Worm (Caenorhabditis elegans): ENCODE results near the gene nhr-48.

Gene nhr-48

ce11 chrX:15747814-15748213 lies 39.8 kb downstream of the nhr-48 start:
- TF ChIP-seq pha-4 (tag; optimal IDR thresholded peaks at IDR 0.05) (no peak), mls-2 (tag; optimal IDR thresholded peaks at IDR 0.05) (no peak), drap-1 (GFP tag; optimal IDR thresholded peaks at IDR 0.05) (peak; percentile 18)

- TF ChIP-seq unc-39 (tag; optimal IDR thresholded peaks at IDR 0.05): no peak
- TF ChIP-seq ceh-39 (tag; optimal IDR thresholded peaks at IDR 0.05): no peak
- no peak for TF ChIP-seq lin-13 (tag; optimal IDR thresholded peaks at IDR 0.05)
- TF ChIP-seq mls-2 (tag; optimal IDR thresholded peaks at IDR 0.05): no peak
- no peak for TF ChIP-seq sptf-1 (tag; optimal IDR thresholded peaks at IDR 0.05)
- TF ChIP-seq pha-4 (tag; optimal IDR thresholded peaks at IDR 0.05): no peak
- TF ChIP-seq ces-1 (GFP tag; optimal IDR thresholded peaks at IDR 0.05): no peak
- no peak for TF ChIP-seq ceh-83 (GFP tag; optimal IDR thresholded peaks at IDR 0.05)
- no peak for TF ChIP-seq nhr-2 (tag; optimal IDR thresholded peaks at IDR 0.05)
- TF ChIP-seq hlh-1 (tag; optimal IDR thresholded peaks at IDR 0.05): no peak
These were observed 43.2 kb downstream of the nhr-48 start for ce11 chrX:15751245-15751644.

DNA sequence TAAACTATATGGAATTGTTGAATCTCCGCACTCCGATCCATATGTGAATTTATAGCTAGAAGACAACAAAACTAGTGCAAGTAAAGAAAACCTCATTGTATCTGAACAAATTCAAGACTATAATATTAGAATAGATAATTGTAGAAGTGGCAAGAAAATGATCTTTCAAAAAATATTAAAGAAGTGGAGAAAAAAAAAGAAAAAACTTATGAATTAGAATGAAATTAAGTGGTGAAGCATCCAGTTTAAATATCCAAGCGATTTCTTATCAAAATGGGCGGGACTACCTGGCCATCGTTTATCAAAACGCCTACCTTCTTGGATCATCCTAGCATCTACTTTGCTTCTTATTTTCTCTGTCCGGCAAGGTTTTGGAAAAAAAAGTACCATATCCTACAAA lies 49.2 kb downstream of the nhr-48 start, which contains the start of gene wrt-4:
wrt-4 (minus strand) TSS at position 101 of the 400 bp plus-strand sequence.
- TF ChIP-seq sem-2 (GFP tag; optimal IDR thresholded peaks at IDR 0.05): no peak
- TF ChIP-seq ham-2 (GFP tag; optimal IDR thresholded peaks at IDR 0.05): no peak
- TF ChIP-seq unc-39 (tag; optimal IDR thresholded peaks at IDR 0.05): no peak
- no peak for TF ChIP-seq nhr-2 (tag; optimal IDR thresholded peaks at IDR 0.05)
- TF ChIP-seq zip-8 (tag; optimal IDR thresholded peaks at IDR 0.05): no peak
- no peak for TF ChIP-seq mls-2 (tag; optimal IDR thresholded peaks at IDR 0.05)
- TF ChIP-seq M03D4.4 (tag; optimal IDR thresholded peaks at IDR 0.05): no peak

DNA sequence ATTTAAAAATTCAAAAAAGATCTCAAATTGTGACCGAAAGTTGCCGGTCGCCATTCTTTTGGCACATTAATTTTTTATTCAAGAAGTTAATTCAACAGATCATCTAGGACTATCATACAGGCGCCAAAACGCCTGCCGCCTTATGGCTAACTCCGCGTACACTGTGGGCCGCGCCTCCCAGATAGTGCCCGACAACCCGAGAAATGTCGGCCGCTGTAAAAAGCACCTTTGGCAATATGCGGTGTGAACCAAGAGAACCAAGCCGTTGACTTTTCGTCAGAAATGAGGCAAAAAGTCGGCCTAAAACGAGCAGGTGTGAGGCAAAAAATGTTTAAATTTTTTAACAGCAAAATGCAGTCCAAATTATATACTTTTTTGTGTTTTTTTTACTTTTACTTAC lies 51.2 kb downstream of the nhr-48 start:
- TF ChIP-seq cnd-1 (tag; optimal IDR thresholded peaks at IDR 0.05) (no peak), unc-62 (GFP tag; optimal IDR thresholded peaks at IDR 0.05) (no peak), snpc-4 (tag; optimal IDR thresholded peaks at IDR 0.05) (no peak), elt-1 (tag; optimal IDR thresholded peaks at IDR 0.05; ENCODE audit: borderline replicate concordance, insufficient read depth) (no peak), nhr-76 (tag; optimal IDR thresholded peaks at IDR 0.05) (no peak), nhr-237 (tag; optimal IDR thresholded peaks at IDR 0.05) (no peak), ceh-43 (GFP tag; optimal IDR thresholded peaks at IDR 0.05) (no peak), ceh-39 (tag; optimal IDR thresholded peaks at IDR 0.05) (no peak), pha-4 (tag; optimal IDR thresholded peaks at IDR 0.05) (no peak), blmp-1 (tag; optimal IDR thresholded peaks at IDR 0.05) (no peak), unc-39 (tag; optimal IDR thresholded peaks at IDR 0.05) (no peak), zip-8 (tag; optimal IDR thresholded peaks at IDR 0.05) (no peak), elt-3 (tag; optimal IDR thresholded peaks at IDR 0.05) (no peak), nhr-2 (tag; optimal IDR thresholded peaks at IDR 0.05) (no peak), sem-2 (GFP tag; optimal IDR thresholded peaks at IDR 0.05) (no peak), drap-1 (GFP tag; optimal IDR thresholded peaks at IDR 0.05) (no peak), bed-3 (GFP tag; optimal IDR thresholded peaks at IDR 0.05) (no peak), nhr-28 (tag; optimal IDR thresholded peaks at IDR 0.05) (no peak)

DNA sequence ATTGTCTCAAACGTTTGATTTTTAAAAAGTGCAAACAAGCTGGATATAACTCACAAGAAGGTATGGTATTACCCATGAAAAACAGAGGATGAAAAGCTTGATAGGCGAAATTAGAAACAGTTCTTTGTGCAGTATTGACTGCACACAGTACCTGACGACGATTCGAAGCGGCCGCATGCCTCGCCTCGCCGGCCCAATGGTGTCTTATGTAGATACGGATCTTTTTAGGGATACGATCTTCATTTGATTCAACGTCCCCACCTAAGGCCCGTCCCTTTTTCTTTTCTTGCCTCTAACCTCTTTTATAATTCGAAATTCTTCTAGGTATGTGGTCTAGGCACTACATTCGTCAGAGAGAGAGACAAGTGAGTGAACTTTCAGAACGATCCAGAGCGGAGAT lies 58.1 kb downstream of the nhr-48 start, which contains the start of gene bus-17:
bus-17 (minus strand) TSS at position 208 of the 400 bp plus-strand sequence.
- peak; percentile 73 for TF ChIP-seq elt-1 (tag; optimal IDR thresholded peaks at IDR 0.05; ENCODE audit: borderline replicate concordance, insufficient read depth)
- TF ChIP-seq sptf-1 (tag; optimal IDR thresholded peaks at IDR 0.05): no peak
- TF ChIP-seq drap-1 (GFP tag; optimal IDR thresholded peaks at IDR 0.05): no peak
- no peak for TF ChIP-seq nhr-12 (tag; optimal IDR thresholded peaks at IDR 0.05)
